Worm (Caenorhabditis elegans) whole organism, L2 larva: ENCODE data around the gene let-721.

Experiments
- C34F6.9 ChIP-seq: fragments of 150-350 bp; optimal IDR thresholded peaks from 2 replicates; lab custom pipeline; 2014; ENCODE audit warnings: missing biosample characterization, missing genetic modification characterization
- F13H6.1 ChIP-seq: sonication (generic microtip); optimal IDR thresholded peaks from 2 replicates; lab custom pipeline; 2016; ENCODE audit warnings: missing genetic modification characterization, missing compliant biosample characterization
- R02D3.7 ChIP-seq: fragments of 150-350 bp; optimal IDR thresholded peaks from 2 replicates; lab custom pipeline; 2014; ENCODE audit warnings: missing biosample characterization, missing genetic modification characterization
- ZK546.5 ChIP-seq: sonication (generic microtip); optimal IDR thresholded peaks from 2 replicates; lab custom pipeline; 2017; ENCODE audit warnings: missing biosample characterization, missing genetic modification characterization
- ama-1 ChIP-seq: fragments of 150-350 bp; optimal IDR thresholded peaks from 2 replicates; lab custom pipeline; 2018; ENCODE audit warnings: inconsistent platforms
- blmp-1 ChIP-seq: sonication (generic microtip); optimal IDR thresholded peaks from 2 replicates; lab custom pipeline; 2017; ENCODE audit warnings: missing genetic modification characterization, mild to moderate bottlenecking, missing compliant biosample characterization, antibody characterized with exemption, moderate library complexity; ENCODE audit not compliant: insufficient read depth
- ceh-82 ChIP-seq: fragments of 150-350 bp; optimal IDR thresholded peaks from 2 replicates; lab custom pipeline; 2014; ENCODE audit warnings: missing biosample characterization, missing genetic modification characterization
- crh-2 ChIP-seq: sonication (generic microtip); optimal IDR thresholded peaks from 2 replicates; lab custom pipeline; 2017; ENCODE audit warnings: missing biosample characterization, missing genetic modification characterization
- dmd-4 ChIP-seq: sonication (generic microtip); optimal IDR thresholded peaks from 2 replicates; lab custom pipeline; 2017; ENCODE audit warnings: missing biosample characterization, missing genetic modification characterization
- egl-27 ChIP-seq: sonication (generic microtip); optimal IDR thresholded peaks from 3 replicates; lab custom pipeline; 2017; ENCODE audit warnings: missing biosample characterization, missing genetic modification reagents, missing genetic modification characterization
- elt-3 ChIP-seq: sonication (generic microtip); optimal IDR thresholded peaks from 2 replicates; lab custom pipeline; 2017; ENCODE audit warnings: missing biosample characterization, missing genetic modification characterization
- gmeb-1 ChIP-seq: fragments of 150-350 bp; optimal IDR thresholded peaks from 2 replicates; lab custom pipeline; 2014; ENCODE audit warnings: missing biosample characterization, missing genetic modification characterization
- lin-11 ChIP-seq: fragments of 150-350 bp; sonication (generic microtip); optimal IDR thresholded peaks from 2 replicates; lab custom pipeline; 2014; ENCODE audit warnings: missing biosample characterization, missing genetic modification characterization, inconsistent platforms, mixed read lengths
- lin-39 ChIP-seq: fragments of 150-350 bp; optimal IDR thresholded peaks from 2 replicates; lab custom pipeline; 2014; ENCODE audit warnings: missing biosample characterization, missing genetic modification reagents, missing genetic modification characterization
- lsy-2 ChIP-seq, 2 experiments: fragments of 150-350 bp in 1 of 2; sonication (generic microtip) in 1 of 2; optimal IDR thresholded peaks; 2 replicates each; lab custom pipeline; 2014 to 2017; ENCODE audit warnings: missing biosample characterization in 2 of 2, missing genetic modification characterization in 2 of 2
- mab-5 ChIP-seq: fragments of 150-350 bp; optimal IDR thresholded peaks from 2 replicates; lab custom pipeline; 2014; ENCODE audit warnings: missing biosample characterization, missing genetic modification characterization
- nhr-10 ChIP-seq: sonication (generic microtip); optimal IDR thresholded peaks from 2 replicates; lab custom pipeline; 2017; ENCODE audit warnings: missing biosample characterization, missing genetic modification characterization
- nhr-11 ChIP-seq: fragments of 150-350 bp; optimal IDR thresholded peaks from 2 replicates; lab custom pipeline; 2014; ENCODE audit warnings: missing biosample characterization, missing genetic modification characterization
- nhr-12 ChIP-seq: fragments of 150-350 bp; optimal IDR thresholded peaks from 2 replicates; lab custom pipeline; 2014; ENCODE audit warnings: missing biosample characterization, missing genetic modification characterization
- nhr-129 ChIP-seq: fragments of 150-350 bp; optimal IDR thresholded peaks from 2 replicates; lab custom pipeline; 2014; ENCODE audit warnings: missing biosample characterization, missing genetic modification characterization
- nhr-21 ChIP-seq: fragments of 150-350 bp; optimal IDR thresholded peaks from 2 replicates; lab custom pipeline; 2014; ENCODE audit warnings: missing biosample characterization, missing genetic modification characterization
- nhr-23 ChIP-seq: fragments of 150-350 bp; optimal IDR thresholded peaks from 2 replicates; lab custom pipeline; 2014; ENCODE audit warnings: missing biosample characterization, missing genetic modification reagents, missing genetic modification characterization
- nhr-25 ChIP-seq: fragments of 150-350 bp; sonication (generic microtip); optimal IDR thresholded peaks from 3 replicates; lab custom pipeline; 2014; ENCODE audit warnings: missing biosample characterization, missing genetic modification characterization
- nhr-6 ChIP-seq: fragments of 150-350 bp; optimal IDR thresholded peaks from 2 replicates; lab custom pipeline; 2014; ENCODE audit warnings: missing biosample characterization, missing genetic modification characterization
- nhr-77 ChIP-seq: fragments of 150-350 bp; optimal IDR thresholded peaks from 2 replicates; lab custom pipeline; 2014; ENCODE audit warnings: missing biosample characterization, missing genetic modification characterization
- skn-1 ChIP-seq: sonication (generic microtip); optimal IDR thresholded peaks from 2 replicates; lab custom pipeline; 2017; ENCODE audit warnings: missing biosample characterization, missing genetic modification characterization
- sma-3 ChIP-seq: sonication (generic microtip); optimal IDR thresholded peaks from 2 replicates; lab custom pipeline; 2016; ENCODE audit warnings: missing genetic modification reagents, missing genetic modification characterization, missing compliant biosample characterization
- sma-9 ChIP-seq, 2 experiments: fragments of 150-350 bp in 1 of 2; sonication (generic microtip) in 1 of 2; optimal IDR thresholded peaks; 2 replicates each; lab custom pipeline; 2014 to 2016; ENCODE audit warnings: missing genetic modification characterization in 2 of 2, mild to moderate bottlenecking in 1 of 2, missing biosample characterization in 1 of 2, missing compliant biosample characterization in 1 of 2, missing genetic modification reagents in 1 of 2, moderate library complexity in 1 of 2
- snpc-4 ChIP-seq: fragments of 150-350 bp; optimal IDR thresholded peaks from 2 replicates; lab custom pipeline; 2014; ENCODE audit warnings: missing biosample characterization, missing genetic modification characterization
- unc-55 ChIP-seq: fragments of 150-350 bp; sonication (generic microtip); optimal IDR thresholded peaks from 3 replicates; lab custom pipeline; 2014; ENCODE audit warnings: missing biosample characterization, missing genetic modification reagents, missing genetic modification characterization
- unc-62 ChIP-seq: fragments of 150-350 bp; optimal IDR thresholded peaks from 2 replicates; lab custom pipeline; 2014; ENCODE audit warnings: missing biosample characterization, missing genetic modification reagents, missing genetic modification characterization
- zag-1 ChIP-seq: fragments of 150-350 bp; optimal IDR thresholded peaks from 2 replicates; lab custom pipeline; 2014; ENCODE audit warnings: missing biosample characterization, missing genetic modification characterization
- ztf-1 ChIP-seq: fragments of 200-800 bp; sonication (Bioruptor generic); conservative IDR thresholded peaks from 2 replicates; pipeline ENCODE4 v1.3.6; 2022; ENCODE audit warnings: missing genetic modification characterization, missing compliant biosample characterization
- ztf-11 ChIP-seq: sonication (generic microtip); optimal IDR thresholded peaks from 2 replicates; lab custom pipeline; 2017; ENCODE audit warnings: missing biosample characterization, missing genetic modification characterization
- ztf-4 ChIP-seq: fragments of 150-350 bp; optimal IDR thresholded peaks from 2 replicates; lab custom pipeline; 2014; ENCODE audit warnings: missing biosample characterization, missing genetic modification characterization

The let-721 gene

DNA sequence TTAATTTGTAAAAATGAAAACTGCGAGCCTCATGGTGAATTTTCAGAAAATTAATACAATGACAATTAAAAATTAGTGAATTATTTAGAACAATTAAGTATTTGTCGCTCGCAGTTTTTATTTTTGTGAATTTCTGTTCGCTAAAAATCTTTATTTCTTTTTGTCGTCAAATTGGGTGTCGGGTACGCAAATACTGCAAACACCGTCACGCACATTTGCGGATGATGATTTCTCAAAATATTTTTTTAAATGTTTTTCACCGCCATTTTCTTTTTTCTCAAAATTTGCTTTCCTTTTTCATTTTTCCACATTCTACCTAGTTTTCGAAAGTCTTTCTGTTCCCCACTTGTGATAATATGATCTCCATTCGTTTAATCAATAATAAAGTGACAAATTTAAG lies 42.2 kb upstream of the let-721 start (continued):
- TF ChIP-seq lsy-2 (tag; optimal IDR thresholded peaks at IDR 0.05; lab: Kevin White, UChicago) (peak; percentile 71 to 75), nhr-77 (tag; lab: Kevin White, UChicago) (no peak), nhr-21 (tag; lab: Kevin White, UChicago) (no peak), snpc-4 (tag; lab: Kevin White, UChicago) (peak; percentile 11), nhr-25 (tag; lab: Kevin White, UChicago) (no peak), nhr-23 (tag; lab: Kevin White, UChicago) (no peak), mab-5 (tag; lab: Kevin White, UChicago) (no peak), dmd-4 (tag; lab: Kevin White, UChicago) (no peak), unc-55 (GFP tag; lab: Kevin White, UChicago) (peak; percentile 78), ceh-82 (tag; lab: Kevin White, UChicago) (no peak), ztf-11 (tag; lab: Kevin White, UChicago) (no peak), skn-1 (tag; lab: Kevin White, UChicago) (peak; percentile 98), crh-2 (tag; lab: Kevin White, UChicago) (peak; percentile 25), ztf-1 (no peak), lin-39 (tag; lab: Kevin White, UChicago) (no peak), ZK546.5 (tag; lab: Kevin White, UChicago) (no peak), C34F6.9 (tag; lab: Kevin White, UChicago) (peak; percentile 71), ama-1 (no peak), lin-11 (tag; lab: Kevin White, UChicago) (no peak), zag-1 (no peak), unc-62 (GFP tag; lab: Kevin White, UChicago) (no peak), nhr-12 (tag; lab: Kevin White, UChicago) (no peak)

- TF ChIP-seq nhr-11 (no peak), sma-3 (no peak), nhr-10 (no peak)
These were observed 36.2 kb upstream of the let-721 start, which contains the start of gene chtb-2 for ce11 chrIII:6482918-6483317. TSS of gene chtb-2 (plus strand) at chrIII:6483218.

DNA sequence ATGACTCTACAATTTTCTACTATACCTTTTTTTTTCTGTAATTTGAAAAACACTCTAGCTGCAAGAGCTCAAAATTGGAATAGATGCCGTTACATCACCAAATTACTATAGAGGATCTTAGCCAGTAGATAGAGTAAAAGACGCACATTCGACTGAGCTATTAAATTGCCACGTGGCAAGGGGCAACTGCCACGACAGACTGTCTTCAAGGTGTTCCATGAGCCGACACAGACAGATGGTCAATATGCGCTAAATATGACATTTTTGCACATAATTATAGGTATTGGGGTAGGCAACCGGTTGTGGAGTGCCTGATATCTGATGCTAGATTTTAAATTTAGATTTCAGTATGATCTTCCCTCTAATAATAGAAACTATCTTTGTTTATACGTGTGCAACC lies 32.7 kb upstream of the let-721 start:
- TF ChIP-seq F13H6.1 (tag; lab: Kevin White, UChicago) = no peak
- no peak for TF ChIP-seq R02D3.7 (tag; lab: Kevin White, UChicago)
- TF ChIP-seq elt-3 (tag; lab: Kevin White, UChicago) = no peak
- no peak for TF ChIP-seq nhr-6 (tag; lab: Kevin White, UChicago)
- no peak for TF ChIP-seq nhr-25 (tag; lab: Kevin White, UChicago)
- TF ChIP-seq nhr-77 (tag; lab: Kevin White, UChicago) = no peak
- no peak for TF ChIP-seq mab-5 (tag; lab: Kevin White, UChicago)
- TF ChIP-seq egl-27 = no peak
- TF ChIP-seq nhr-12 (tag; lab: Kevin White, UChicago) = no peak
- TF ChIP-seq sma-3 = no peak
- TF ChIP-seq unc-62 (GFP tag; lab: Kevin White, UChicago) = no peak
- no peak for TF ChIP-seq ztf-11 (tag; lab: Kevin White, UChicago)
- TF ChIP-seq nhr-21 (tag; lab: Kevin White, UChicago) = no peak
- no peak for TF ChIP-seq blmp-1 (tag; lab: Kevin White, UChicago)
- no peak for TF ChIP-seq ama-1
- no peak for TF ChIP-seq gmeb-1 (tag; lab: Kevin White, UChicago)
- TF ChIP-seq sma-9 (GFP tag; optimal IDR thresholded peaks at IDR 0.05; lab: Kevin White, UChicago) = no peak
- TF ChIP-seq sma-9 (tag; optimal IDR thresholded peaks at IDR 0.05; lab: Kevin White, UChicago) = no peak
- no peak for TF ChIP-seq nhr-129
- TF ChIP-seq nhr-23 (tag; lab: Kevin White, UChicago) = no peak
- TF ChIP-seq ztf-4 = no peak

DNA sequence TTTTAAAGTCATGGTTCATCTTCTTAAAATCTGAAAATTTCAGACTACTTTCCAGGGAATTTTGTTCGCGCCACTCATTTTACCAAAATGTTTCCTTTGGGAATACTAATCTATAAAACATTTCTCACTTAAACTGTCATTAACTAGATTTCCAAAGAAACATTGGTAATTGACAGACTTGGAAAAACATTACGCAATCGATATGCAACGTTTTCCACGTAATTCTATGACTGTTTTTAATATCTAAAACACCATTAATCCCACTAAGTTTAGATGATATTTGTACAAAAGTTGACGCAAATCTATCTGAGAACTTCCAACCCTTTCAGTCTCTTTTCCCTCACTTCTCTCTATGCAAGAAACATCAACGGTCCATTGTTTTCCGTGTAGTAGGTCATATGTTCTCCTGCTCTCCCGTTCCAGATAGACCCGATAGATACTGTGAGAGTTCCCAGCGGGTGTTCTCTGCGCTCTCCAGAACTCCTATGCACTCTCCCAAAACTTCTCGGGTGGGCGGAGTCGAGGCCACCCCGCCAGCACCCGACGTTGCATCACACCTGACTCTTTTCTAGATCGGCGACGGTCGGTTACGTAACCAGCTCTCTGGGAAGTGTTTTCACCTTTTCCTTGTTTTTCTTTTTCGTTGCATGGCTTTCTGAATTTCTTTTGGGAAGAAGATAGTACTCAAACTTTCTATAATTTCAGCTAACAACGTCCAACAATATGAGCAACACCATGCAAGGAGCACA lies 31.7 kb upstream of the let-721 start, which contains the start of gene zip-8:
TSS of gene zip-8 (plus strand) at position 700 of the 749 bp plus-strand sequence.
- TF ChIP-seq lsy-2 (tag; optimal IDR thresholded peaks at IDR 0.05; lab: Kevin White, UChicago) = no peak
- TF ChIP-seq F13H6.1 (tag; lab: Kevin White, UChicago) = no peak
- no peak for TF ChIP-seq nhr-23 (tag; lab: Kevin White, UChicago)
